Fruit fly (Drosophila melanogaster): ENCODE results near the gene Exd2.

DNA sequence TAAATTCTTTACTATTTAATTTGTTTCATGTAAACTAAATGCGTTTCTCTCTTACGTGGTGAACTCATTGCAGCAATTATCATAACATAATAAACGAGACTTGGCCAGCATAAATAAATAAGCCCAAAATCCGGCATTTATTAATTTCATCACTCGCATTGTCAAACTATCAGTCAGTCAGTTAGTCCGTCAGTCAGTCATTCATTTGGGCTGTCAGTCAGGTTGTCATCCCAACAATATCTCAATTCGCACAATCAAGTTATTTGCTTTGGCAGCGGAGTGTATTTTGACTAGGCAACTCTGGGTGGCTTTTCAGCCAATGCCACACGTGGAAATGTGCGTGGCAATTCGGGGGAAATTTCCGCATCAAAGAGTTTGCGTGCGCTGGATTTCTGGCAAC lies 32.3 kb upstream of the Exd2 start:
- no peak for TF ChIP-seq EcR (GFP tag; optimal IDR thresholded peaks at IDR 0.05)
- no peak for TF ChIP-seq CG32121 (GFP tag; IDR thresholded peaks at IDR 0.05)
- TF ChIP-seq gl (tag; optimal IDR thresholded peaks at IDR 0.05), result no peak
- no peak for TF ChIP-seq Snoo (tag; optimal IDR thresholded peaks at IDR 0.05)
- no peak for TF ChIP-seq CG14655 (GFP tag; optimal IDR thresholded peaks at IDR 0.05)
- no peak for TF ChIP-seq CG12605 (GFP tag; IDR thresholded peaks at IDR 0.05)
- no peak for TF ChIP-seq D1 (tag; optimal IDR thresholded peaks at IDR 0.05)
